Fruit fly (Drosophila melanogaster) whole organism, adult: Measurements from ENCODE around the gene CG17746.

Experiments used
- CG11617 ChIP-seq: fragments of 200-800 bp; sonication (Bioruptor generic); optimal IDR thresholded peaks from 2 replicates; lab custom pipeline; 2017; ENCODE audit warnings: mild to moderate bottlenecking, missing biosample characterization, missing genetic modification reagents, missing genetic modification characterization
- CG12768 ChIP-seq: fragments of 200-800 bp; sonication (Bioruptor generic); optimal IDR thresholded peaks from 2 replicates; lab custom pipeline; 2017; ENCODE audit warnings: missing biosample characterization, missing genetic modification characterization, mild to moderate bottlenecking, moderate library complexity, missing genetic modification reagents
- CG14711 ChIP-seq: fragments of 200-800 bp; sonication (Bioruptor generic); optimal IDR thresholded peaks from 2 replicates; lab custom pipeline; 2018; ENCODE audit warnings: missing biosample characterization, mild to moderate bottlenecking, missing genetic modification characterization, moderate library complexity
- CG1620 ChIP-seq: fragments of 200-800 bp; sonication (Bioruptor generic); optimal IDR thresholded peaks from 2 replicates; lab custom pipeline; 2016; ENCODE audit warnings: missing biosample characterization, missing genetic modification characterization
- CG33017 ChIP-seq: fragments of 200-800 bp; sonication (Bioruptor generic); optimal IDR thresholded peaks from 2 replicates; lab custom pipeline; 2018; ENCODE audit warnings: missing biosample characterization, mild to moderate bottlenecking, missing genetic modification characterization, moderate library complexity
- CG5204 ChIP-seq: fragments of 200-800 bp; sonication (Bioruptor generic); optimal IDR thresholded peaks from 2 replicates; lab custom pipeline; 2016; ENCODE audit warnings: missing biosample characterization, missing genetic modification characterization
- CG7045 ChIP-seq: fragments of 200-800 bp; sonication (Bioruptor generic); optimal IDR thresholded peaks from 2 replicates; lab custom pipeline; 2017; ENCODE audit warnings: missing biosample characterization, mild to moderate bottlenecking, missing genetic modification characterization
- CG7101 ChIP-seq: fragments of 200-800 bp; sonication (Bioruptor generic); optimal IDR thresholded peaks from 2 replicates; lab custom pipeline; 2018; ENCODE audit warnings: missing biosample characterization, mild to moderate bottlenecking, missing genetic modification characterization, moderate library complexity
- Clk ChIP-seq: fragments of 200-800 bp; sonication (Bioruptor generic); optimal IDR thresholded peaks from 2 replicates; lab custom pipeline; 2017; ENCODE audit warnings: missing biosample characterization, missing genetic modification characterization
- Crg-1 ChIP-seq: fragments of 200-800 bp; sonication (Bioruptor generic); optimal IDR thresholded peaks from 2 replicates; lab custom pipeline; 2016; ENCODE audit warnings: missing biosample characterization, missing genetic modification characterization
- Hr96 ChIP-seq: fragments of 200-800 bp; sonication (Bioruptor generic); optimal IDR thresholded peaks from 2 replicates; lab custom pipeline; 2016; ENCODE audit warnings: missing biosample characterization, missing genetic modification characterization
- Mnt ChIP-seq: fragments of 200-800 bp; sonication (Bioruptor generic); optimal IDR thresholded peaks from 2 replicates; lab custom pipeline; 2016; ENCODE audit warnings: missing biosample characterization, mild to moderate bottlenecking, missing genetic modification characterization
- bab1 ChIP-seq: fragments of 200-800 bp; sonication (Bioruptor generic); optimal IDR thresholded peaks from 3 replicates; lab custom pipeline; 2019; ENCODE audit warnings: missing biosample characterization, mild to moderate bottlenecking, missing genetic modification characterization, moderate library complexity
- cic ChIP-seq: fragments of 200-800 bp; sonication (Bioruptor generic); optimal IDR thresholded peaks from 2 replicates; lab custom pipeline; 2017; ENCODE audit warnings: missing biosample characterization, mild to moderate bottlenecking, missing genetic modification characterization, moderate library complexity
- cnc ChIP-seq, 2 experiments: fragments of >200 bp; optimal IDR thresholded peaks; 2 replicates each; lab custom pipeline; 2017
- kay ChIP-seq: fragments of 200-800 bp; sonication (Bioruptor generic); peaks from one replicate; lab custom pipeline; 2016; ENCODE audit warnings: missing biosample characterization, missing genetic modification characterization, borderline replicate concordance
- ovo ChIP-seq: fragments of 200-800 bp; sonication (Bioruptor generic); optimal IDR thresholded peaks from 2 replicates; lab custom pipeline; 2016; ENCODE audit warnings: missing biosample characterization, missing genetic modification characterization
- pad ChIP-seq: fragments of 200-800 bp; sonication (Bioruptor generic); optimal IDR thresholded peaks from 3 replicates; lab custom pipeline; 2017; ENCODE audit warnings: missing biosample characterization, missing genetic modification characterization, mild to moderate bottlenecking, moderate library complexity, missing genetic modification reagents
- tj ChIP-seq: fragments of 200-800 bp; sonication (Bioruptor generic); optimal IDR thresholded peaks from 3 replicates; lab custom pipeline; 2017; ENCODE audit warnings: missing biosample characterization, mild to moderate bottlenecking, missing genetic modification characterization, moderate library complexity
- toe ChIP-seq: fragments of 200-800 bp; sonication (Bioruptor generic); optimal IDR thresholded peaks from 2 replicates; lab custom pipeline; 2016; ENCODE audit warnings: missing biosample characterization, missing genetic modification characterization

The CG17746 gene

DNA sequence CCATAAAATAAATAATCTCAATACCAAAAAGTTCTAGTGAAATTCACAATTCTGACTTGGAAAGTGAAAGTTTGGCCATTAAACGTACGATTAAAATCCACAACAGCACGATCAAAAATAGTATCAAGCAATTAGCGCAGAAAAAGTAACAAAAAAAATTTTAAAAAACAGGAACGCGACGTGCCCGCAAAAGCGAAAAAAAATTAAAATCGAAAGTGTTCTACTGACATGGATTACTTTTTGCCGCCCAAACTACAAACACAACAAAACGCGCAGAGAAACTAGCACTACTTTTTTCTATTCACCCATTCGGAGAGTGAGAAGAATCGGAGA is 10.3 kb upstream of the CG17746 start:
- no peak for TF ChIP-seq CG14711 (tag; lab: Kevin White, UChicago)
- no peak for TF ChIP-seq bab1 (GFP tag; lab: Kevin White, UChicago)
- TF ChIP-seq cnc (optimal IDR thresholded peaks at IDR 0.05; lab: Kevin White, UChicago), result no peak
- no peak for TF ChIP-seq toe (GFP tag; lab: Kevin White, UChicago)

- no peak for TF ChIP-seq CG1620 (GFP tag; lab: Kevin White, UChicago)
- TF ChIP-seq kay (GFP tag; lab: Kevin White, UChicago), result no peak
- no peak for TF ChIP-seq ovo (GFP tag; lab: Kevin White, UChicago)
- TF ChIP-seq CG5204, result peak; percentile 1
- TF ChIP-seq Mnt (GFP tag; lab: Kevin White, UChicago), result no peak
- no peak for TF ChIP-seq CG33017
- TF ChIP-seq CG14711 (tag; lab: Kevin White, UChicago), result peak; percentile 10
- TF ChIP-seq Clk (GFP tag; lab: Kevin White, UChicago), result no peak
- peak; percentile 36 for TF ChIP-seq CG11617 (GFP tag; lab: Kevin White, UChicago)
- TF ChIP-seq CG12768, result no peak
- no peak for TF ChIP-seq cnc (optimal IDR thresholded peaks at IDR 0.05; lab: Kevin White, UChicago)
- peak; percentile 58 for TF ChIP-seq bab1 (GFP tag; lab: Kevin White, UChicago)
- TF ChIP-seq Crg-1, result no peak
- TF ChIP-seq pad (GFP tag; lab: Kevin White, UChicago), result peak; percentile 47
- no peak for TF ChIP-seq CG7101 (tag; lab: Kevin White, UChicago)
- TF ChIP-seq tj (GFP tag; lab: Kevin White, UChicago), result peak; percentile 11
- TF ChIP-seq CG7045, result no peak
- no peak for TF ChIP-seq cic (GFP tag; lab: Kevin White, UChicago)
- no peak for TF ChIP-seq toe (GFP tag; lab: Kevin White, UChicago)
- TF ChIP-seq Hr96 (GFP tag; lab: Kevin White, UChicago), result no peak
Measured at dm6 chr3L:3248714-3249663, 9.6 kb upstream of the CG17746 start.

dm6 chr3L:3247130-3248065 is 8.0 kb upstream of the CG17746 start, which contains the start of gene CG43389:
Gene CG43389, plus strand, starts transcription at chr3L:3248015.
- TF ChIP-seq Clk (GFP tag; lab: Kevin White, UChicago) (no peak), CG7101 (tag; lab: Kevin White, UChicago) (no peak), tj (GFP tag; lab: Kevin White, UChicago) (no peak), CG11617 (GFP tag; lab: Kevin White, UChicago) (peak; percentile 32), cic (GFP tag; lab: Kevin White, UChicago) (no peak)

- TF ChIP-seq cic (GFP tag; lab: Kevin White, UChicago) (peak; percentile 16), kay (GFP tag; lab: Kevin White, UChicago) (no peak)
Measured at dm6 chr3L:3246378-3247129, 7.2 kb upstream of the CG17746 start.

- TF ChIP-seq cic (GFP tag; lab: Kevin White, UChicago), result no peak
- TF ChIP-seq Crg-1, result no peak
- TF ChIP-seq CG7045, result no peak
- TF ChIP-seq toe (GFP tag; lab: Kevin White, UChicago), result no peak
- TF ChIP-seq CG33017, result no peak
- no peak for TF ChIP-seq ovo (GFP tag; lab: Kevin White, UChicago)
- TF ChIP-seq pad (GFP tag; lab: Kevin White, UChicago), result no peak
- no peak for TF ChIP-seq Mnt (GFP tag; lab: Kevin White, UChicago)
- no peak for TF ChIP-seq CG1620 (GFP tag; lab: Kevin White, UChicago)
- no peak for TF ChIP-seq cnc (optimal IDR thresholded peaks at IDR 0.05; lab: Kevin White, UChicago)
- TF ChIP-seq CG14711 (tag; lab: Kevin White, UChicago), result no peak
- no peak for TF ChIP-seq CG12768
- TF ChIP-seq CG5204, result no peak
- no peak for TF ChIP-seq Hr96 (GFP tag; lab: Kevin White, UChicago)
- no peak for TF ChIP-seq CG11617 (GFP tag; lab: Kevin White, UChicago)
- no peak for TF ChIP-seq tj (GFP tag; lab: Kevin White, UChicago)
- no peak for TF ChIP-seq bab1 (GFP tag; lab: Kevin White, UChicago)
- no peak for TF ChIP-seq CG7101 (tag; lab: Kevin White, UChicago)
Measured at dm6 chr3L:3245189-3245588, 5.8 kb upstream of the CG17746 start.
